Fruit fly (Drosophila melanogaster): Measurements from ENCODE around the gene skd.

The skd gene

dm6 chr3L:21027657-21028255 lies 522 bp upstream of the skd start, which contains the start of gene Pdss2 (continued):
- TF ChIP-seq schlank (tag; optimal IDR thresholded peaks at IDR 0.05) (peak; percentile 4), Xbp1 (GFP tag; optimal IDR thresholded peaks at IDR 0.05) (peak; percentile 85), CG2202 (tag; optimal IDR thresholded peaks at IDR 0.05) (peak; percentile 15), CG8290 (GFP tag; optimal IDR thresholded peaks at IDR 0.05) (peak; percentile 52), CG8290 (tag; optimal IDR thresholded peaks at IDR 0.05) (peak in 1 of 2 experiments; percentile 80), seq (GFP tag; IDR thresholded peaks at IDR 0.05) (0 out of 2 replicates have a peak, but pooled peaks have one; percentile 46), Ptx1 (GFP tag; IDR thresholded peaks at IDR 0.05) (peak; percentile 77), yki (optimal IDR thresholded peaks at IDR 0.05) (no peak), gem (tag; optimal IDR thresholded peaks at IDR 0.05) (peak; percentile 83), CG18619 (GFP tag; optimal IDR thresholded peaks at IDR 0.05) (peak; percentile 65), CG9609 (GFP tag; optimal IDR thresholded peaks at IDR 0.05) (peak; percentile 82), CG1602 (GFP tag; optimal IDR thresholded peaks at IDR 0.05) (peak; percentile 68), CG8765 (GFP tag; IDR thresholded peaks at IDR 0.05) (peak; percentile 66; the same call in 1 of the 2 replicates), sens (GFP tag) (peak; percentile 91), cwo (GFP tag; optimal IDR thresholded peaks at IDR 0.05) (peak; percentile 32), usp (GFP tag; optimal IDR thresholded peaks at IDR 0.05) (no peak), CG2678 (tag; optimal IDR thresholded peaks at IDR 0.05) (peak; percentile 77), C15 (GFP tag; IDR thresholded peaks at IDR 0.05) (peak; percentile 54; the same call in 1 of the 3 replicates), Dfd (GFP tag; optimal IDR thresholded peaks at IDR 0.05) (no peak), CG15479 (GFP tag; optimal IDR thresholded peaks at IDR 0.05) (no peak), dm (GFP tag; optimal IDR thresholded peaks at IDR 0.05) (peak; percentile 81), eyg (GFP tag; optimal IDR thresholded peaks at IDR 0.05) (no peak), Hr39 (optimal IDR thresholded peaks at IDR 0.05) (no peak), CG33213 (GFP tag; optimal IDR thresholded peaks at IDR 0.05) (peak; percentile 75), run (tag; optimal IDR thresholded peaks at IDR 0.05) (peak; percentile 52), lilli (GFP tag; optimal IDR thresholded peaks at IDR 0.05) (peak; percentile 86), zfh2 (GFP tag; optimal IDR thresholded peaks at IDR 0.05) (peak; percentile 82), CG12391 (tag; optimal IDR thresholded peaks at IDR 0.05) (peak; percentile 84), CG2712 (tag; optimal IDR thresholded peaks at IDR 0.05) (peak; percentile 75), Side (GFP tag; optimal IDR thresholded peaks at IDR 0.05) (peak; percentile 57), org-1 (GFP tag; optimal IDR thresholded peaks at IDR 0.05) (peak; percentile 11), onecut (GFP tag; IDR thresholded peaks at IDR 0.05) (peak; percentile 5; the same call in 1 of the 2 replicates), Lim3 (GFP tag; IDR thresholded peaks at IDR 0.05) (no peak), CG4404 (GFP tag; IDR thresholded peaks at IDR 0.05) (peak; percentile 70), fru (optimal IDR thresholded peaks at IDR 0.05) (no peak), CG14050 (GFP tag; IDR thresholded peaks at IDR 0.05) (peak; percentile 73), CG17328 (GFP tag; IDR thresholded peaks at IDR 0.05) (peak; percentile 61; the same call in 1 of the 2 replicates), sr (GFP tag; IDR thresholded peaks at IDR 0.05) (peak; percentile 95), CG10462 (GFP tag; optimal IDR thresholded peaks at IDR 0.05) (peak; percentile 41), CG14014 (GFP tag; IDR thresholded peaks at IDR 0.05) (peak; percentile 79), CG32772 (GFP tag; IDR thresholded peaks at IDR 0.05) (peak; percentile 73), CG12104 (GFP tag; optimal IDR thresholded peaks at IDR 0.05) (peak; percentile 71), Blimp-1 (GFP tag; optimal IDR thresholded peaks at IDR 0.05) (peak; percentile 92), CG15514 (GFP tag; optimal IDR thresholded peaks at IDR 0.05) (peak; percentile 73), Myb (GFP tag; optimal IDR thresholded peaks at IDR 0.05) (peak; percentile 24), CG10979 (tag; optimal IDR thresholded peaks at IDR 0.05) (peak; percentile 47), gcm (GFP tag; optimal IDR thresholded peaks at IDR 0.05) (no peak), dmrt11E (tag; optimal IDR thresholded peaks at IDR 0.05) (peak; percentile 73), Gug (GFP tag; IDR thresholded peaks at IDR 0.05) (peak; percentile 84), crc (GFP tag; optimal IDR thresholded peaks at IDR 0.05) (no peak), ftz-f1 (GFP tag; optimal IDR thresholded peaks at IDR 0.05) (peak; percentile 98), tap (tag; optimal IDR thresholded peaks at IDR 0.05) (peak; percentile 32), CG6689 (GFP tag; IDR thresholded peaks at IDR 0.05) (peak; percentile 70)
